Worm (Caenorhabditis elegans): ENCODE measurements around the gene T24E12.6.

DNA sequence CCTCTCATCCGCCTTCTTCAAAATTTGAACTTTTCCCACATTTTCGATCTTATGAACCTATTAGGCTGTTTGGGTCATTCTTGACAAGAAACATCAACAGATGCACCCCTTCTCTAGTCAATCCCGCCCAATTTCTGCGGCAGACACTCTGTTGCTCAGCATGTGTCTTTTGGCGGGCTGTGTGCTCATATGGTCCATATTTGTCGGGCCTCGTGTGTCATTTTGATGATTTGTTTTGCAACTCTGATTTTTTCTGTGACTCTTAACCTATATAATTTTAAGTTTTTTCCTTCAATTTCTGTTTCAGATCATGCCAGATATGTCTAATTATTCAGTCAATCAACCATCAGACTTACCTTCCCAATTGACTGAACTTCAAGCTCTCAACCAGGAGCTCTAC is 25.7 kb upstream of the T24E12.6 start, which contains the start of gene T24E12.13:
- no peak for TF ChIP-seq dve-1 (tag; optimal IDR thresholded peaks at IDR 0.05; ENCODE audit: insufficient read depth)
- TF ChIP-seq snpc-4 (tag; optimal IDR thresholded peaks at IDR 0.05), result no peak
- TF ChIP-seq nhr-77 (tag; optimal IDR thresholded peaks at IDR 0.05), result no peak
- no peak for TF ChIP-seq ama-1 (optimal IDR thresholded peaks at IDR 0.05)
- no peak for TF ChIP-seq pha-4 (GFP tag; IDR thresholded peaks at IDR 0.05)
- TF ChIP-seq pha-4 (tag; optimal IDR thresholded peaks at IDR 0.05), result no peak
- no peak for TF ChIP-seq nhr-48 (tag; optimal IDR thresholded peaks at IDR 0.05)
